Worm (Caenorhabditis elegans) whole organism, early embryonic: ENCODE results near the gene F49F1.9.

Experiments
- B0310.2 ChIP-seq: sonication (generic microtip); optimal IDR thresholded peaks from 2 replicates; lab custom pipeline; 2016; ENCODE audit warnings: mild to moderate bottlenecking, missing genetic modification characterization, missing compliant biosample characterization
- F13C5.2 ChIP-seq: sonication (generic microtip); optimal IDR thresholded peaks from 2 replicates; lab custom pipeline; 2017; ENCODE audit warnings: mild to moderate bottlenecking, missing genetic modification characterization, inconsistent platforms, missing compliant biosample characterization
- aly-1 ChIP-seq: sonication (generic microtip); optimal IDR thresholded peaks from 2 replicates; lab custom pipeline; 2016; ENCODE audit warnings: missing genetic modification characterization, missing compliant biosample characterization
- ama-1 ChIP-seq: fragments of 150-350 bp; optimal IDR thresholded peaks from 2 replicates; lab custom pipeline; 2014
- ceh-13 ChIP-seq: fragments of 200-800 bp; sonication (Bioruptor generic); optimal IDR thresholded peaks from 2 replicates; lab custom pipeline; 2018; ENCODE audit warnings: mild to moderate bottlenecking, missing genetic modification characterization, missing compliant biosample characterization
- ceh-36 ChIP-seq: sonication (generic microtip); optimal IDR thresholded peaks from 2 replicates; lab custom pipeline; 2016; ENCODE audit warnings: missing genetic modification characterization, inconsistent platforms, missing compliant biosample characterization
- ets-7 ChIP-seq: sonication (generic microtip); optimal IDR thresholded peaks from 2 replicates; lab custom pipeline; 2016; ENCODE audit warnings: missing genotype, missing genetic modification characterization, missing compliant biosample characterization
- flt-1 ChIP-seq: fragments of 200-800 bp; sonication (Bioruptor generic); IDR thresholded peaks from 2 replicates; pipeline ENCODE4 v1.3.6; 2022; ENCODE audit warnings: missing genetic modification characterization, missing compliant biosample characterization
- hmbx-1 ChIP-seq: sonication (generic microtip); optimal IDR thresholded peaks from 2 replicates; lab custom pipeline; 2016; ENCODE audit warnings: mild to moderate bottlenecking, missing genetic modification characterization, missing compliant biosample characterization
- hmg-4 ChIP-seq: fragments of 200-800 bp; sonication (Bioruptor generic); optimal IDR thresholded peaks from 2 replicates; lab custom pipeline; 2018; ENCODE audit warnings: mild to moderate bottlenecking, missing genetic modification characterization, missing compliant biosample characterization
- hnd-1 ChIP-seq: sonication (generic microtip); optimal IDR thresholded peaks from 2 replicates; lab custom pipeline; 2016; ENCODE audit warnings: missing genetic modification characterization, missing compliant biosample characterization
- pes-1 ChIP-seq: fragments of 200-800 bp; sonication (Bioruptor generic); IDR thresholded peaks from 2 replicates; pipeline ENCODE4 v1.3.6; 2022; ENCODE audit warnings: missing genetic modification reagents, missing genetic modification characterization, missing compliant biosample characterization
- scrt-1 ChIP-seq: fragments of 200-800 bp; sonication (Bioruptor generic); IDR thresholded peaks from 2 replicates; pipeline ENCODE4 v1.3.6; 2022; ENCODE audit warnings: missing genetic modification characterization, missing compliant biosample characterization
- sea-1 ChIP-seq: fragments of 200-800 bp; sonication (Bioruptor generic); conservative IDR thresholded peaks from 2 replicates; pipeline ENCODE4 v1.3.6; 2022; ENCODE audit warnings: missing genetic modification characterization, missing compliant biosample characterization
- tbx-11 ChIP-seq: fragments of 200-800 bp; sonication (Bioruptor generic); IDR thresholded peaks from 2 replicates; pipeline ENCODE4 v1.3.6; 2022; ENCODE audit warnings: missing genetic modification characterization, missing compliant biosample characterization
- tbx-37 ChIP-seq: fragments of 200-800 bp; sonication (Bioruptor generic); conservative IDR thresholded peaks from 2 replicates; pipeline ENCODE4 v1.3.6; 2022; ENCODE audit warnings: missing genetic modification reagents, missing genetic modification characterization, missing compliant biosample characterization
- tra-4 ChIP-seq: sonication (generic microtip); optimal IDR thresholded peaks from 2 replicates; lab custom pipeline; 2017; ENCODE audit warnings: missing genetic modification characterization, missing compliant biosample characterization

The F49F1.9 gene

ce11 chrIV:4108767-4109166 lies 28.6 kb downstream of the F49F1.9 start, which contains the start of gene C35B1.7:
C35B1.7 (plus strand) TSS chrIV:4109067.
- TF ChIP-seq B0310.2 (no peak), scrt-1 (GFP tag; lab: Robert Waterston, UW) (no peak), tbx-11 (GFP tag; lab: Robert Waterston, UW) (no peak), F13C5.2 (tag; lab: Kevin White, UChicago) (no peak), hmbx-1 (tag; lab: Kevin White, UChicago) (no peak), hnd-1 (tag; lab: Kevin White, UChicago) (no peak), ceh-13 (GFP tag; lab: Kevin White, UChicago) (no peak), ama-1 (lab: Kevin White, UChicago) (no peak), hmg-4 (GFP tag; lab: Kevin White, UChicago) (no peak), aly-1 (tag; lab: Kevin White, UChicago) (no peak), flt-1 (GFP tag; lab: Robert Waterston, UW) (no peak), ets-7 (tag; lab: Kevin White, UChicago) (no peak), tra-4 (tag; lab: Kevin White, UChicago) (no peak)

ce11 chrIV:4102720-4103119 lies 34.7 kb downstream of the F49F1.9 start, which contains the start of gene ubc-1:
ubc-1 (plus strand) TSS chrIV:4103020.
- no peak for TF ChIP-seq tbx-37 (GFP tag; lab: Robert Waterston, UW)

- TF ChIP-seq hmbx-1 (tag; lab: Kevin White, UChicago) (no peak), scrt-1 (GFP tag; lab: Robert Waterston, UW) (no peak), tra-4 (tag; lab: Kevin White, UChicago) (no peak), ceh-36 (no peak), F13C5.2 (tag; lab: Kevin White, UChicago) (no peak), B0310.2 (no peak), hmg-4 (GFP tag; lab: Kevin White, UChicago) (no peak), hnd-1 (tag; lab: Kevin White, UChicago) (no peak), sea-1 (no peak), ets-7 (tag; lab: Kevin White, UChicago) (no peak), pes-1 (GFP tag; lab: Robert Waterston, UW) (no peak), tbx-11 (GFP tag; lab: Robert Waterston, UW) (no peak), tbx-37 (GFP tag; lab: Robert Waterston, UW) (no peak), ama-1 (lab: Kevin White, UChicago) (no peak), aly-1 (tag; lab: Kevin White, UChicago) (no peak), flt-1 (GFP tag; lab: Robert Waterston, UW) (no peak), ceh-13 (GFP tag; lab: Kevin White, UChicago) (no peak)
These were observed 37.6 kb downstream of the F49F1.9 start for ce11 chrIV:4099773-4100172.

ce11 chrIV:4096940-4097339 lies 40.4 kb downstream of the F49F1.9 start:
- TF ChIP-seq sea-1 (no peak), B0310.2 (no peak), F13C5.2 (tag; lab: Kevin White, UChicago) (no peak), tra-4 (tag; lab: Kevin White, UChicago) (no peak), pes-1 (GFP tag; lab: Robert Waterston, UW) (no peak), ceh-36 (no peak), hnd-1 (tag; lab: Kevin White, UChicago) (no peak), ama-1 (lab: Kevin White, UChicago) (no peak), tbx-37 (GFP tag; lab: Robert Waterston, UW) (no peak), ceh-13 (GFP tag; lab: Kevin White, UChicago) (no peak), ets-7 (tag; lab: Kevin White, UChicago) (no peak), hmg-4 (GFP tag; lab: Kevin White, UChicago) (no peak), tbx-11 (GFP tag; lab: Robert Waterston, UW) (no peak), flt-1 (GFP tag; lab: Robert Waterston, UW) (no peak), aly-1 (tag; lab: Kevin White, UChicago) (no peak)

- no peak for TF ChIP-seq B0310.2
- no peak for TF ChIP-seq tra-4 (tag; lab: Kevin White, UChicago)
- no peak for TF ChIP-seq tbx-37 (GFP tag; lab: Robert Waterston, UW)
- no peak for TF ChIP-seq ama-1 (lab: Kevin White, UChicago)
- no peak for TF ChIP-seq ets-7 (tag; lab: Kevin White, UChicago)
- TF ChIP-seq tbx-11 (GFP tag; lab: Robert Waterston, UW), result no peak
These were observed 43.0 kb downstream of the F49F1.9 start for ce11 chrIV:4094364-4094763.

ce11 chrIV:4093087-4093486 lies 44.3 kb downstream of the F49F1.9 start:
- TF ChIP-seq flt-1 (GFP tag; lab: Robert Waterston, UW), result no peak
- TF ChIP-seq B0310.2, result no peak
- no peak for TF ChIP-seq sea-1
- TF ChIP-seq tbx-11 (GFP tag; lab: Robert Waterston, UW), result no peak
- TF ChIP-seq ceh-13 (GFP tag; lab: Kevin White, UChicago), result no peak
- TF ChIP-seq tra-4 (tag; lab: Kevin White, UChicago), result no peak
- TF ChIP-seq ceh-36, result no peak
- TF ChIP-seq hmg-4 (GFP tag; lab: Kevin White, UChicago), result no peak
- TF ChIP-seq hnd-1 (tag; lab: Kevin White, UChicago), result no peak
- TF ChIP-seq ama-1 (lab: Kevin White, UChicago), result no peak
- TF ChIP-seq hmbx-1 (tag; lab: Kevin White, UChicago), result no peak
- no peak for TF ChIP-seq tbx-37 (GFP tag; lab: Robert Waterston, UW)
- TF ChIP-seq pes-1 (GFP tag; lab: Robert Waterston, UW), result no peak
- no peak for TF ChIP-seq F13C5.2 (tag; lab: Kevin White, UChicago)
- no peak for TF ChIP-seq scrt-1 (GFP tag; lab: Robert Waterston, UW)
